Worm (Caenorhabditis elegans): ENCODE data around the gene hsd-3.

DNA sequence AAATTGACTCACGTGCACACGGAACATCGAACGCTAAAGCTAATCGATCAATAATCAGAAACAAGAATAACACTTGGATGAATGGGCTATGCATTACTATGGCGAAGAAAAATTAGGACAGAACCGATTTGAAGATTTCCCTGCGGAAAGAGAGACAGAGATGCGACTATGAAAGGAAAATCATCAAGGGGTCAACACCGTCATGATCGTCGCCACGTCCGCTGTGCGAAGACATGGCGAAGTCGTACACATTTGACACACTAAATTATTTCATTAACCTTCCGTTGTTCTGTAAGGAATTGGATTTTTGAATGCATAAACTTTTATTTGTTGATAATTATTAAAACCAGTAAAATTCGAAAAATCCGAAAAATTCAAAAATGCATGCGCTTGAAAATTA lies 39.9 kb upstream of the hsd-3 start, which contains the start of gene M03F4.6:
- TF ChIP-seq madf-2 (tag; optimal IDR thresholded peaks at IDR 0.05) (no peak), ama-1 (optimal IDR thresholded peaks at IDR 0.05) (peak; percentile 68), elt-2 (tag; optimal IDR thresholded peaks at IDR 0.05) (no peak), hlh-6 (tag; optimal IDR thresholded peaks at IDR 0.05) (no peak), tbx-7 (tag; optimal IDR thresholded peaks at IDR 0.05) (no peak), C38D4.7 (GFP tag; optimal IDR thresholded peaks at IDR 0.05) (no peak), lin-11 (tag; optimal IDR thresholded peaks at IDR 0.05) (no peak)

Data from whole organism, late embryonic.